Fruit fly (Drosophila melanogaster): Measurements from ENCODE around the gene Myt1.
A peak's percentile ranks its signal among the peaks of the same experiment; 100 is the strongest.

Gene Myt1

DNA sequence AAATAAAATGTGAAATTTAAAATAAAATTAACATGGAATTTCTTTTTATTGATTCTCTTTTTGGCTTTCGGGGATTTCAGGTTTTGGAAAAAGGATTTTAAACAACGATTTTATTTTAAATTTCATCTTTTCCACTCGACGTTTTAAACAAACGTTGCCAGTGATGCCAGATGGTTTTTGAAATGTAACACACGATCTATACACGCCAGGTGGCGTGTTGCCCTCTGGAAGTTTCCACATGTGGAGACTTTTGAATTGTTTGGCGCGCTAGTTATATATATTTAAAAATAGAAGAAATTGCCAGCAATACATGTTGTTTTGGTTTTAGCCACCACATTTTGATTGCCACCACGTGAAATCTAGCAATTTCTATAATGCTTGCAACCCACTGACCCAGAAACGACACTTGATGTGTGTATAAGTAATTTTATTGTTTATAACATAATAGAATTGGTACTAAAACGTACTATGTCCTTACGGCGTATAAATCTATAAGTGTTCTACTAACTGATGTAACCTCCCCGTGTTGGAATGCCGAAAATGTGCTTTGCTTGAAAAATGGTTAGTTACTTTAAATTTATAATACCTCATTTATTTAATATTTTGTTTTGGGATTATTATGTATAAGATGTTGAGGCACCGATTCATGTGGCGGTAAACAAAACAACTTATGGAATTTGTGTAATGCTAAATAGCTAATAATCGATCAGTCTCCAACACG lies 29.6 kb downstream of the Myt1 start:
- TF ChIP-seq CG4496 (GFP tag; IDR thresholded peaks at IDR 0.05): 0 out of 3 replicates have a peak, but pooled peaks have one; percentile 38
- no peak for TF ChIP-seq rn (GFP tag; IDR thresholded peaks at IDR 0.05)
- no peak for TF ChIP-seq CG32121 (GFP tag; IDR thresholded peaks at IDR 0.05)
- TF ChIP-seq CG17806 (tag; optimal IDR thresholded peaks at IDR 0.05): no peak
- no peak for TF ChIP-seq Ets98B (GFP tag; IDR thresholded peaks at IDR 0.05)
- TF ChIP-seq gl (tag; optimal IDR thresholded peaks at IDR 0.05): no peak

DNA sequence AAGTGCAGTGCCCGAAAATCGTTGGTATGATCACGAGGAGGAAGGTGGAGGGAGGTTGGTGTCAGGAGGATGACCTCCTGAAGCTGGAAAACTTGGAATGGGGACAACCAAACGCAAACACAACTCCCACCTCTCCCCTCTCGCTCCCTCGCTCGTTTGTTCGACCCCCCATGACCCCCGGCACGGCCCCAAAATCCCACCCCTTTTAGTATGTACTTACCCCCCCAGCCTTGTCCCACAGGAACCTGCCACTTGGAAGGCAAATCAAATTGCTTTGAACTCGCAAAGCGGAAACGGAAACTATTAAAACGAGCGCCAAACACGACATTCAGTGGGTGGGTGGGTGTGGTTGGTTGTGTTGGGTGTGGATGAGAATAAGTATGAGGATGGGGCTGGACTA lies 47.8 kb downstream of the Myt1 start:
- no peak for TF ChIP-seq CG10348 (GFP tag; IDR thresholded peaks at IDR 0.05)
- TF ChIP-seq CG8301 (tag; optimal IDR thresholded peaks at IDR 0.05): no peak
- TF ChIP-seq Ets98B (GFP tag; IDR thresholded peaks at IDR 0.05): no peak
- no peak for TF ChIP-seq D1 (tag; optimal IDR thresholded peaks at IDR 0.05)

Data from whole organism, pupa.